Worm (Caenorhabditis elegans): ENCODE measurements around the gene irg-3.
A peak's percentile ranks its signal among the peaks of the same experiment; 100 is the strongest.

The irg-3 gene

DNA sequence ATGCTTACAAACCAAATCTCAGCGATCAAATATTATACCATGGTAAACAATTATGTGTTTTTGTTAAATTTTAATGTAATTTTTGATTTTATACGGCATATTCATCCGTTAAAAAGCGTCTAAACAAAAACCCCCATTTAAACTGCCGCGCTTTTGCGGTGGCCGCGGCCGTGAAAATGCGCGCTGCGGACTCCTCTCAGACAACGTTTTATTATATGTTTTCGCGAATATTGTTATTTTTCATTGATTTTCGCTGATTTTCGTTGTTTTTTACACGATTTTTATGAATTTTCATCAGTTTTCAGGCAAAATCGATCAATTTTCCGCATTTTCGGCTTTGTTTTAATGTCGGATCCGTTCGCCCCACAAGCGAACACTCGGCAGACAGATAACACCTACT is 46.2 kb downstream of the irg-3 start, which contains the start of gene W02H5.19 (continued):
- TF ChIP-seq snu-23 (GFP tag; optimal IDR thresholded peaks at IDR 0.05) (peak; percentile 93), ceh-8 (GFP tag; optimal IDR thresholded peaks at IDR 0.05) (peak; percentile 90), hpl-2 (GFP tag; optimal IDR thresholded peaks at IDR 0.05) (no peak)

DNA sequence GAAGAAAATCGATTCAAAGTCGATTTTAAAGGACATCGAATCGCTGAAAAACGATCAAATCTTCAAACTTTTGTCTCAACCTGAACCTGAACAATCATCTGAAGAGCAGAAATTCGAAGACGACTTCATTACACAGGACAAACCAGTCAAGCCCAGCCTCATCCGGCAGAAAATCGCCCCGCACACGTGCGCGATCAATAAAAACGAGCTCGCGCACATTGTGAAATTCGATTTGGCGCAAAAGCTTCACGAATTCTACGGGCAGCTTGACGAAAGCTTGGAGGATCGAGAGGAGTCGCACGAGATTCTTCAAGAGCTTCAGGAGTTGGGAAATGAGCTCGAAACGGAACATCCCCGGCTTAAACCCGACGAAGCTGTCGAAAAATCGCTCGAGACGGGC is 46.6 kb downstream of the irg-3 start, which contains the start of gene W02H5.2:
Gene W02H5.2, plus strand, starts transcription at position 301 of the 400 bp plus-strand sequence.
- no peak for TF ChIP-seq aha-1 (tag; optimal IDR thresholded peaks at IDR 0.05)
- no peak for TF ChIP-seq unc-86 (tag; optimal IDR thresholded peaks at IDR 0.05)
- no peak for TF ChIP-seq lin-13 (GFP tag; optimal IDR thresholded peaks at IDR 0.05)
- TF ChIP-seq dsc-1 (tag; optimal IDR thresholded peaks at IDR 0.05) = no peak
- no peak for TF ChIP-seq nhr-76 (tag; optimal IDR thresholded peaks at IDR 0.05)
- no peak for TF ChIP-seq ces-1 (GFP tag; optimal IDR thresholded peaks at IDR 0.05)
- TF ChIP-seq nhr-11 (tag; optimal IDR thresholded peaks at IDR 0.05) = no peak
- TF ChIP-seq blmp-1 (tag; optimal IDR thresholded peaks at IDR 0.05) = no peak

DNA sequence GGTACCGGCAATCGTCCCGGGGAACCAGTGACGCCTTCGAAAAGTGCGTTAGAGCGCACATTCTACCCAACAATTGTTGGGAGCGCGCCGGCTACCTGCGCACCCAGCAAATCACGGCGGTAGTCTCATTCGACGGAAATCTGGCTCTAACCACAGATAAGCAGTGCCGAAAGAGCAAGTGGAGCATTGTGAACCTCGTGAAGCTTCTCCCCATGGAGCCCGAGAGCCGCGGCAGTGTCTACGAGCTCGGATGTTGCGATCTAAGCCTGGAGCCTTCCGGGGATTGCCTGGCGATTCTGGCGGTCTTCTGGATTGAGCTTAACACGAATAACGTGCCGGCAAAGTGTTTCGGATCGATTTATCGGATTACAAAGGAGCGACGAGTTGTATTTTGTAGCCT is 47.1 kb downstream of the irg-3 start:
- TF ChIP-seq dpl-1 (GFP tag; optimal IDR thresholded peaks at IDR 0.05) (peak in 1 of 3 experiments; percentile 1), efl-1 (optimal IDR thresholded peaks at IDR 0.05) (no peak), efl-1 (GFP tag; optimal IDR thresholded peaks at IDR 0.05 in 1 of 2) (peak in 1 of 2 experiments; percentile 10), C04F5.9 (tag; optimal IDR thresholded peaks at IDR 0.05) (no peak), ztf-11 (tag; optimal IDR thresholded peaks at IDR 0.05) (no peak), lin-13 (GFP tag; optimal IDR thresholded peaks at IDR 0.05) (no peak)

All from whole organism, L1 larva.